Fruit fly (Drosophila melanogaster) S2 (cell line): ENCODE measurements around the gene Csk.

ENCODE experiments used
- CG8478 ChIP-seq: fragments of >200 bp; optimal IDR thresholded peaks from 2 replicates; lab custom pipeline; 2018
- CTCF ChIP-seq, 2 experiments: fragments of >200 bp; optimal IDR thresholded peaks; 2 replicates each; lab custom pipeline; 2018

Csk gene

dm6 chr3R:11649449-11649848, 1.1 kb downstream of the Csk start:
- TF ChIP-seq CG8478 (lab: Kevin White, UChicago): no peak
- no peak for TF ChIP-seq CTCF (optimal IDR thresholded peaks at IDR 0.05; lab: Kevin White, UChicago)

- no peak for TF ChIP-seq CG8478 (lab: Kevin White, UChicago)
- no peak for TF ChIP-seq CTCF (optimal IDR thresholded peaks at IDR 0.05; lab: Kevin White, UChicago)
These were observed 1.9 kb downstream of the Csk start for dm6 chr3R:11648356-11649355.

- TF ChIP-seq CTCF (optimal IDR thresholded peaks at IDR 0.05; lab: Kevin White, UChicago) (no peak), CG8478 (lab: Kevin White, UChicago) (no peak)
These were observed 3.7 kb downstream of the Csk start for dm6 chr3R:11646826-11647225.

- no peak for TF ChIP-seq CG8478 (lab: Kevin White, UChicago)
- no peak for TF ChIP-seq CTCF (optimal IDR thresholded peaks at IDR 0.05; lab: Kevin White, UChicago)
These were observed 10.4 kb downstream of the Csk start for dm6 chr3R:11639946-11640588.

dm6 chr3R:11637586-11637985, 12.9 kb downstream of the Csk start:
- no peak for TF ChIP-seq CG8478 (lab: Kevin White, UChicago)
- TF ChIP-seq CTCF (optimal IDR thresholded peaks at IDR 0.05; lab: Kevin White, UChicago): no peak

dm6 chr3R:11628416-11629041, 22.0 kb downstream of the Csk start, which contains the start of gene CG14712:
CG14712 (plus strand) TSS chr3R:11628759.
- TF ChIP-seq CG8478 (lab: Kevin White, UChicago): no peak

- TF ChIP-seq CTCF (optimal IDR thresholded peaks at IDR 0.05; lab: Kevin White, UChicago) (no peak), CG8478 (lab: Kevin White, UChicago) (no peak)
These were observed 23.9 kb downstream of the Csk start, which contains the start of the genes CG6813 and CG18764 for dm6 chr3R:11626571-11626970. CG6813 (minus strand) TSS chr3R:11626638. CG18764 (plus strand) TSS chr3R:11626889.

dm6 chr3R:11625544-11625943, 25.0 kb downstream of the Csk start, which contains the start of gene Zaf1:
Zaf1 (minus strand) TSS chr3R:11625644.
- TF ChIP-seq CTCF (optimal IDR thresholded peaks at IDR 0.05; lab: Kevin White, UChicago) (no peak), CG8478 (lab: Kevin White, UChicago) (no peak)

- TF ChIP-seq CG8478 (lab: Kevin White, UChicago) (no peak), CTCF (optimal IDR thresholded peaks at IDR 0.05; lab: Kevin White, UChicago) (no peak)
These were observed 27.5 kb downstream of the Csk start, which contains the start of gene CG14711 for dm6 chr3R:11623025-11623424. CG14711 (plus strand) TSS chr3R:11623339.

dm6 chr3R:11619709-11620409, 30.6 kb downstream of the Csk start, which contains the start of the genes Jupiter and CG14710:
Jupiter (minus strand) TSS chr3R:11619906.
CG14710 (plus strand) TSS chr3R:11620090.
- TF ChIP-seq CTCF (optimal IDR thresholded peaks at IDR 0.05; lab: Kevin White, UChicago) (peak; percentile 31 to 38), CG8478 (lab: Kevin White, UChicago) (no peak)

- TF ChIP-seq CTCF (optimal IDR thresholded peaks at IDR 0.05; lab: Kevin White, UChicago): no peak
- no peak for TF ChIP-seq CG8478 (lab: Kevin White, UChicago)
These were observed 31.6 kb downstream of the Csk start for dm6 chr3R:11618879-11619278.

dm6 chr3R:11617849-11618248, 32.7 kb downstream of the Csk start:
- TF ChIP-seq CG8478 (lab: Kevin White, UChicago): no peak
- TF ChIP-seq CTCF (optimal IDR thresholded peaks at IDR 0.05; lab: Kevin White, UChicago): no peak

- TF ChIP-seq CTCF (optimal IDR thresholded peaks at IDR 0.05; lab: Kevin White, UChicago) (no peak), CG8478 (lab: Kevin White, UChicago) (no peak)
These were observed 33.1 kb downstream of the Csk start for dm6 chr3R:11617363-11617762.

- no peak for TF ChIP-seq CTCF (optimal IDR thresholded peaks at IDR 0.05; lab: Kevin White, UChicago)
- TF ChIP-seq CG8478 (lab: Kevin White, UChicago): no peak
These were observed 34.3 kb downstream of the Csk start for dm6 chr3R:11616219-11616618.
